Worm (Caenorhabditis elegans): ENCODE results near the gene emb-27.

- TF ChIP-seq ceh-9 (tag; optimal IDR thresholded peaks at IDR 0.05) (no peak), fos-1 (tag; optimal IDR thresholded peaks at IDR 0.05) (no peak), nhr-23 (tag; optimal IDR thresholded peaks at IDR 0.05) (no peak), ama-1 (optimal IDR thresholded peaks at IDR 0.05) (no peak)
Observed at ce11 chrII:8173449-8173848, 11.5 kb upstream of the emb-27 start, which contains the start of the genes decr-1.3 and T05C12.1.
